Fruit fly (Drosophila melanogaster): ENCODE data around the gene chico.
A peak's percentile ranks its signal among the peaks of the same experiment; 100 is the strongest.

chico gene

dm6 chr2L:10210631-10211557 is 36.0 kb downstream of the chico start, which contains the start of the genes CG5727 and ath (continued):
- no peak for TF ChIP-seq vfl (GFP tag; optimal IDR thresholded peaks at IDR 0.05)
- no peak for TF ChIP-seq z (GFP tag; IDR thresholded peaks at IDR 0.05)
- TF ChIP-seq CG2712 (tag; optimal IDR thresholded peaks at IDR 0.05) = peak; percentile 11
- no peak for TF ChIP-seq ems (GFP tag; optimal IDR thresholded peaks at IDR 0.05)
- TF ChIP-seq CG12219 (GFP tag; optimal IDR thresholded peaks at IDR 0.05) = no peak
- no peak for TF ChIP-seq CG9817 (tag; optimal IDR thresholded peaks at IDR 0.05)
- TF ChIP-seq prd (optimal IDR thresholded peaks at IDR 0.05) = no peak
- no peak for TF ChIP-seq prd (GFP tag; IDR thresholded peaks at IDR 0.05)
- no peak for TF ChIP-seq CG6791 (GFP tag; IDR thresholded peaks at IDR 0.05; ENCODE audit: partially characterized antibody)
- TF ChIP-seq CG4730 (GFP tag; IDR thresholded peaks at IDR 0.05) = no peak
- no peak for TF ChIP-seq nerfin-1 (tag; optimal IDR thresholded peaks at IDR 0.05)
- TF ChIP-seq grau (tag; optimal IDR thresholded peaks at IDR 0.05) = no peak
- TF ChIP-seq trem (tag; optimal IDR thresholded peaks at IDR 0.05) = no peak
- TF ChIP-seq corto (GFP tag; optimal IDR thresholded peaks at IDR 0.05) = no peak
- TF ChIP-seq CG8924 (tag; optimal IDR thresholded peaks at IDR 0.05) = no peak
- TF ChIP-seq crc (GFP tag; optimal IDR thresholded peaks at IDR 0.05) = no peak
- TF ChIP-seq CG9609 (GFP tag; optimal IDR thresholded peaks at IDR 0.05) = no peak
- no peak for TF ChIP-seq gsb-n (tag; optimal IDR thresholded peaks at IDR 0.05)
- no peak for TF ChIP-seq twi (tag; optimal IDR thresholded peaks at IDR 0.05)
- no peak for TF ChIP-seq psq (GFP tag; optimal IDR thresholded peaks at IDR 0.05)
- TF ChIP-seq crp (GFP tag; optimal IDR thresholded peaks at IDR 0.05) = no peak
- no peak for TF ChIP-seq CG32772 (GFP tag; IDR thresholded peaks at IDR 0.05)
- TF ChIP-seq CG4854 (GFP tag; optimal IDR thresholded peaks at IDR 0.05) = no peak
- TF ChIP-seq emc (GFP tag; optimal IDR thresholded peaks at IDR 0.05) = no peak
- no peak for TF ChIP-seq CG1832 (GFP tag; optimal IDR thresholded peaks at IDR 0.05)
- TF ChIP-seq vvl (GFP tag; IDR thresholded peaks at IDR 0.05) = no peak
- TF ChIP-seq CG2120 (GFP tag; optimal IDR thresholded peaks at IDR 0.05) = no peak
- TF ChIP-seq gem (tag; optimal IDR thresholded peaks at IDR 0.05) = no peak
- TF ChIP-seq CG9437 (GFP tag; optimal IDR thresholded peaks at IDR 0.05) = no peak
- TF ChIP-seq CG4328 (GFP tag; optimal IDR thresholded peaks at IDR 0.05) = peak; percentile 11
- TF ChIP-seq CG17829 (tag; optimal IDR thresholded peaks at IDR 0.05) = peak; percentile 3
- TF ChIP-seq lmd (GFP tag; IDR thresholded peaks at IDR 0.05) = no peak
- TF ChIP-seq row (GFP tag; IDR thresholded peaks at IDR 0.05) = peak; percentile 63
- TF ChIP-seq Atf6 (GFP tag; IDR thresholded peaks at IDR 0.05) = no peak
- TF ChIP-seq CG4424 (GFP tag; optimal IDR thresholded peaks at IDR 0.05) = peak; percentile 34
- no peak for TF ChIP-seq CG17385 (GFP tag; optimal IDR thresholded peaks at IDR 0.05)
- no peak for TF ChIP-seq h (optimal IDR thresholded peaks at IDR 0.05)
- no peak for TF ChIP-seq ham (GFP tag; IDR thresholded peaks at IDR 0.05)
- TF ChIP-seq MBD-R2 (GFP tag; IDR thresholded peaks at IDR 0.05) = peak; percentile 50; the same call in 1 of the 2 replicates
- TF ChIP-seq Nf-YA (GFP tag; IDR thresholded peaks at IDR 0.05) = no peak
- no peak for TF ChIP-seq lbe (GFP tag; optimal IDR thresholded peaks at IDR 0.05)
- TF ChIP-seq CG4282 (GFP tag; optimal IDR thresholded peaks at IDR 0.05) = no peak
- TF ChIP-seq ap (GFP tag; IDR thresholded peaks at IDR 0.05) = no peak
- no peak for TF ChIP-seq zen (tag; optimal IDR thresholded peaks at IDR 0.05)
- TF ChIP-seq br (optimal IDR thresholded peaks at IDR 0.05) = no peak
- no peak for TF ChIP-seq Spps (tag; optimal IDR thresholded peaks at IDR 0.05)
- no peak for TF ChIP-seq ac (GFP tag; optimal IDR thresholded peaks at IDR 0.05)
- peak; percentile 16; the same call in 1 of the 2 replicates for TF ChIP-seq CG32532 (GFP tag; IDR thresholded peaks at IDR 0.05)
- peak; percentile 42 for TF ChIP-seq CG14710 (tag; optimal IDR thresholded peaks at IDR 0.05)
- no peak for TF ChIP-seq ttk (GFP tag; IDR thresholded peaks at IDR 0.05)
- 0 out of 2 replicates have a peak, but pooled peaks have one; percentile 25 for TF ChIP-seq Rfx (GFP tag; IDR thresholded peaks at IDR 0.05)
